Worm (Caenorhabditis elegans) whole organism, L2 larva: Measurements from ENCODE around the gene nduv-2.

Source experiments
- ZK546.5 ChIP-seq: sonication (generic microtip); optimal IDR thresholded peaks from 2 replicates; lab custom pipeline; 2017; ENCODE audit warnings: missing biosample characterization, missing genetic modification characterization
- alr-1 ChIP-seq: fragments of 150-350 bp; optimal IDR thresholded peaks from 2 replicates; lab custom pipeline; 2014; ENCODE audit warnings: missing biosample characterization, missing genetic modification characterization
- nhr-6 ChIP-seq: fragments of 150-350 bp; optimal IDR thresholded peaks from 2 replicates; lab custom pipeline; 2014; ENCODE audit warnings: missing biosample characterization, missing genetic modification characterization

DNA sequence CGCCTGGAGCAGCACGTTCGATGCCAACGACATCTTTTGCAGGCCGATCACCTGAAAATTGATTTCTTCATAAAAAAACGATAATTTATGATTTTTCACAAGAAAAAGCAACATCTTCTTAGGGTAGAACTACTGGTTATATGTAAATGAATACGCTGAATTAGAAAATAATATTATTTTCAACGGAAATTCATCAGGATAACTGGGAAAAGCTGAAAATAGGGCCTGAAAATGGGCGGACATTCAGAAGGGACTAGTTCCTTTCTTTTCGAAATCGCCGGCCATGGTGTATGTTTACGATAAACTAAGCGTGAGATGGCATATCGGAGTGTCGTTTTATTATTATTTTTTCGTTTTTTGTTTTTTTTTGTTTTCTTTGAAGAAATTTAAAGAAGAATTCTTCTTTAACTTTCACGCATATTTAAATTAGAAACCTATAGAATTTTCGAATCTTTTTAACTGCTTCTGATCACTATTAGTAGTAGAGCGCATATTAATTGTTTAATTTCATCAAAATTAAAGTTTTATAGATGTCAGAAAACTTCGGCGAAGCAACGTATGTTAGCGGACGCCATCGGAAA lies at the start of gene nduv-2, which contains the start of gene F53F4.12:
- no peak for TF ChIP-seq ZK546.5
- no peak for TF ChIP-seq nhr-6 (tag; lab: Kevin White, UChicago)
- TF ChIP-seq alr-1 (tag; lab: Kevin White, UChicago), result no peak
